Fruit fly (Drosophila melanogaster): ENCODE data around the gene CG11663.

CG11663 gene

dm6 chrX:940580-941184 is 46.4 kb downstream of the CG11663 start, which contains the start of the genes CG3704 and mus81 (continued):
- TF ChIP-seq Opbp (GFP tag; IDR thresholded peaks at IDR 0.05; ENCODE audit: partially characterized antibody): 0 out of 3 replicates have a peak, but pooled peaks have one; percentile 9
- no peak for TF ChIP-seq gcm (GFP tag; optimal IDR thresholded peaks at IDR 0.05)
- no peak for TF ChIP-seq CG2889 (GFP tag; IDR thresholded peaks at IDR 0.05)
- no peak for TF ChIP-seq esg (GFP tag; conservative IDR thresholded peaks at IDR 0.05)
- TF ChIP-seq CG3847 (GFP tag; IDR thresholded peaks at IDR 0.05): 0 out of 2 replicates have a peak, but pooled peaks have one; percentile 7
- TF ChIP-seq ssp (GFP tag; IDR thresholded peaks at IDR 0.05): peak; percentile 39; the same call in 1 of the 2 replicates
- no peak for TF ChIP-seq Meics (GFP tag; optimal IDR thresholded peaks at IDR 0.05)
- no peak for TF ChIP-seq jigr1 (GFP tag; IDR thresholded peaks at IDR 0.05)
- TF ChIP-seq CG14050 (GFP tag; IDR thresholded peaks at IDR 0.05): no peak
- TF ChIP-seq inv (GFP tag; IDR thresholded peaks at IDR 0.05; ENCODE audit: partially characterized antibody): peak; percentile 35; the same call in 1 of the 2 replicates
- TF ChIP-seq nerfin-1 (tag; optimal IDR thresholded peaks at IDR 0.05): no peak
- peak; percentile 66 for TF ChIP-seq unc-4 (GFP tag; IDR thresholded peaks at IDR 0.05; ENCODE audit: partially characterized antibody)
- peak; percentile 44 for TF ChIP-seq YL-1 (GFP tag; optimal IDR thresholded peaks at IDR 0.05)
- TF ChIP-seq Kr (GFP tag; optimal IDR thresholded peaks at IDR 0.05): no peak
- TF ChIP-seq Adf1 (GFP tag; IDR thresholded peaks at IDR 0.05): 0 out of 2 replicates have a peak, but pooled peaks have one; percentile 10
- peak; percentile 36 for TF ChIP-seq sens (GFP tag)
- no peak for TF ChIP-seq fd96Cb (tag; optimal IDR thresholded peaks at IDR 0.05)
- TF ChIP-seq CG17568 (GFP tag; optimal IDR thresholded peaks at IDR 0.05): no peak
- TF ChIP-seq CG18619 (GFP tag; optimal IDR thresholded peaks at IDR 0.05): no peak
- peak; percentile 39 for TF ChIP-seq Lhr (GFP tag; optimal IDR thresholded peaks at IDR 0.05)
- peak; percentile 5 for TF ChIP-seq CG10147 (GFP tag; optimal IDR thresholded peaks at IDR 0.05)
- peak; percentile 96 for TF ChIP-seq CG17186 (GFP tag; optimal IDR thresholded peaks at IDR 0.05)
- no peak for TF ChIP-seq Vsx1 (GFP tag; optimal IDR thresholded peaks at IDR 0.05)
- peak in 1 of 2 experiments; percentile 79 for TF ChIP-seq crp (GFP tag; optimal IDR thresholded peaks at IDR 0.05)
- no peak for TF ChIP-seq CG9437 (GFP tag; optimal IDR thresholded peaks at IDR 0.05)
- 0 out of 3 replicates have a peak, but pooled peaks have one; percentile 29 for TF ChIP-seq HLH4C (GFP tag; IDR thresholded peaks at IDR 0.05; ENCODE audit: partially characterized antibody)
- no peak for TF ChIP-seq Mes4 (GFP tag; optimal IDR thresholded peaks at IDR 0.05)
- peak; percentile 7 for TF ChIP-seq CG2712 (tag; optimal IDR thresholded peaks at IDR 0.05)
- no peak for TF ChIP-seq cas (GFP tag; IDR thresholded peaks at IDR 0.05)
- no peak for TF ChIP-seq Ada2b (GFP tag; IDR thresholded peaks at IDR 0.05)
- no peak for TF ChIP-seq ac (GFP tag; optimal IDR thresholded peaks at IDR 0.05)
- no peak for TF ChIP-seq CG14965 (GFP tag; optimal IDR thresholded peaks at IDR 0.05; ENCODE audit: borderline replicate concordance)
- TF ChIP-seq her (GFP tag; optimal IDR thresholded peaks at IDR 0.05): peak; percentile 36
